Worm (Caenorhabditis elegans) whole organism, L3 larva: ENCODE data around the gene nhr-138.
"Not testable (repeated sequence)": the region's sequence is repeated elsewhere in the genome, so short reads cannot be mapped to it uniquely, and the experiment has no call there.

Source experiments
- R02D3.7 ChIP-seq: fragments of 150-350 bp; optimal IDR thresholded peaks from 2 replicates; lab custom pipeline; 2014; ENCODE audit warnings: missing biosample characterization, missing genetic modification characterization
- ZK546.5 ChIP-seq: sonication (generic microtip); optimal IDR thresholded peaks from 2 replicates; lab custom pipeline; 2017; ENCODE audit warnings: missing biosample characterization, missing genetic modification characterization
- aly-2 ChIP-seq: fragments of 150-350 bp; optimal IDR thresholded peaks from 2 replicates; lab custom pipeline; 2014; ENCODE audit warnings: missing biosample characterization, missing genetic modification characterization
- egl-27 ChIP-seq: sonication (generic microtip); optimal IDR thresholded peaks from 4 replicates; lab custom pipeline; 2017; ENCODE audit warnings: missing biosample characterization, missing genetic modification reagents, missing genetic modification characterization
- egl-5 ChIP-seq: fragments of 150-350 bp; optimal IDR thresholded peaks from 2 replicates; lab custom pipeline; 2017; ENCODE audit warnings: missing biosample characterization, missing genetic modification reagents, missing genetic modification characterization, inconsistent platforms
- elt-1 ChIP-seq: fragments of 150-350 bp; optimal IDR thresholded peaks from 2 replicates; lab custom pipeline; 2014; ENCODE audit warnings: missing biosample characterization, missing genetic modification characterization
- elt-2 ChIP-seq: sonication (generic microtip); optimal IDR thresholded peaks from 2 replicates; lab custom pipeline; 2016; ENCODE audit warnings: missing genetic modification reagents, mild to moderate bottlenecking, missing genetic modification characterization, missing compliant biosample characterization
- elt-3 ChIP-seq, 3 experiments: fragments of 150-350 bp in 1 of 3; sonication (generic microtip) in 2 of 3; optimal IDR thresholded peaks; 2 replicates in 2 of 3; 4 replicates in 1 of 3; lab custom pipeline; 2014 to 2017; ENCODE audit warnings: missing biosample characterization in 3 of 3, missing genetic modification characterization in 3 of 3
- eor-1 ChIP-seq, 2 experiments: fragments of 150-350 bp; optimal IDR thresholded peaks; 2 replicates each; lab custom pipeline; 2014 to 2018; ENCODE audit warnings: missing biosample characterization in 2 of 2, missing genetic modification characterization in 2 of 2
- fos-1 ChIP-seq: fragments of 150-350 bp; optimal IDR thresholded peaks from 2 replicates; lab custom pipeline; 2014; ENCODE audit warnings: missing biosample characterization, missing genetic modification characterization
- lin-15B ChIP-seq: fragments of 150-350 bp; optimal IDR thresholded peaks from 2 replicates; lab custom pipeline; 2014; ENCODE audit warnings: missing biosample characterization, missing genetic modification characterization
- lin-39 ChIP-seq: fragments of 150-350 bp; optimal IDR thresholded peaks from 2 replicates; lab custom pipeline; 2018; ENCODE audit warnings: missing biosample characterization, missing genetic modification reagents, missing genetic modification characterization
- nfya-1 ChIP-seq: sonication (generic microtip); optimal IDR thresholded peaks from 2 replicates; lab custom pipeline; 2017; ENCODE audit warnings: missing genetic modification characterization, mild to moderate bottlenecking, missing compliant biosample characterization, antibody characterized with exemption, moderate library complexity; ENCODE audit not compliant: insufficient read depth
- nhr-12 ChIP-seq: fragments of 150-350 bp; optimal IDR thresholded peaks from 2 replicates; lab custom pipeline; 2014; ENCODE audit warnings: missing biosample characterization, missing genetic modification characterization
- nhr-23 ChIP-seq: fragments of 150-350 bp; optimal IDR thresholded peaks from 2 replicates; lab custom pipeline; 2014; ENCODE audit warnings: missing biosample characterization, missing genetic modification reagents, missing genetic modification characterization
- nhr-25 ChIP-seq: sonication (generic microtip); optimal IDR thresholded peaks from 2 replicates; lab custom pipeline; 2017; ENCODE audit warnings: missing biosample characterization, missing genetic modification characterization
- nhr-67 ChIP-seq: fragments of 150-350 bp; optimal IDR thresholded peaks from 2 replicates; lab custom pipeline; 2014; ENCODE audit warnings: missing biosample characterization, missing genetic modification characterization
- nhr-77 ChIP-seq: fragments of 150-350 bp; optimal IDR thresholded peaks from 2 replicates; lab custom pipeline; 2014; ENCODE audit warnings: missing biosample characterization, missing genetic modification characterization
- pha-4 ChIP-seq: fragments of 150-350 bp; optimal IDR thresholded peaks from 2 replicates; lab custom pipeline; 2014; ENCODE audit warnings: missing biosample characterization, missing genetic modification reagents, missing genetic modification characterization
- tbx-2 ChIP-seq: sonication (generic microtip); optimal IDR thresholded peaks from 2 replicates; lab custom pipeline; 2016; ENCODE audit warnings: mild to moderate bottlenecking, missing genetic modification characterization, missing compliant biosample characterization
- unc-62 ChIP-seq: fragments of 150-350 bp; sonication (generic microtip); optimal IDR thresholded peaks from 4 replicates; lab custom pipeline; 2014; ENCODE audit warnings: missing biosample characterization, missing genetic modification reagents, missing genetic modification characterization
- ztf-4 ChIP-seq: fragments of 150-350 bp; optimal IDR thresholded peaks from 2 replicates; lab custom pipeline; 2014; ENCODE audit warnings: missing biosample characterization, missing genetic modification characterization

nhr-138 gene

ce11 chrIV:9767054-9767453, 42.0 kb downstream of the nhr-138 start, which contains the start of gene msp-79:
Gene msp-79 (minus strand): TSS chrIV:9767154.
- TF ChIP-seq nhr-67 (tag; lab: Kevin White, UChicago); nhr-23 (tag; lab: Kevin White, UChicago); unc-62 (GFP tag; lab: Kevin White, UChicago): not testable (repeated sequence)

- not testable (repeated sequence) for TF ChIP-seq nhr-25 (tag; lab: Kevin White, UChicago); elt-3 (tag; optimal IDR thresholded peaks at IDR 0.05; lab: Kevin White, UChicago); aly-2 (tag; lab: Kevin White, UChicago)
Measured at ce11 chrIV:9769746-9770145, 44.7 kb downstream of the nhr-138 start, which contains the start of gene msp-78. Gene msp-78 (plus strand): TSS chrIV:9770046.

- TF ChIP-seq eor-1 (tag; optimal IDR thresholded peaks at IDR 0.05; lab: Kevin White, UChicago): no peak
- no peak for TF ChIP-seq elt-3 (tag; optimal IDR thresholded peaks at IDR 0.05; lab: Kevin White, UChicago)
- TF ChIP-seq R02D3.7 (tag; lab: Kevin White, UChicago): no peak
- TF ChIP-seq nhr-25 (tag; lab: Kevin White, UChicago): no peak
- TF ChIP-seq nhr-12 (tag; lab: Kevin White, UChicago): no peak
- TF ChIP-seq, all 47 proteins: peak for 0
Measured at ce11 chrIV:9770798-9771197, 45.7 kb downstream of the nhr-138 start.

DNA sequence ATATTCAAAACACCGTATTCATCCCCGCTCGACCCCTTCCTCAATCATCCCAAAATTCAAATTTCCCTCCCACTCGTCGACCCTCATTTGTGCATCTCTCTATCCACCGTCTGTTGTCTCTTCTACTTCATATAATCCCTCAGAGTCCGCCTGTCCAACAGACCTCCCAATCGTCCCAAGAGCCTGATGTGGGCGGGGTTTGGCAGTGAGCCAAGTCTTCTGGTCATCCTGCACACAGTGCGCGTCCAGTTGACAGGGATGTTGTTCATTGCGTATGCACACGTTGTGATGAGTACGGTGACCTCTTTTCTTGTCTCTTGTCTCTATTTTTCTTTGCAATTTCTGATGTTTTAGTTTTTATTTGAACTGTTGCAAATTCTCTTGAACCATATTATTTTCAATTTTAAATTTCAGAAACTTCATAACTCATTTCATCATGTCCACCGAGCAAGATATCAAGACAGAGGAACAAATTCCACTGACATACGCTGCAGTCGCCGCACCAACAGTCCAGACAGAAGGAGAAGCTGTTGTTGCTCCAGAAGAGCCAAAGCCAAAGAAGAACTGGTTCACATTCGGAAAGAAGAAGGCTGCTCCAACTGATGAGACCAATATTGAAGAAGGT, 47.2 kb downstream of the nhr-138 start, which contains the start of gene cav-1:
TSS of gene cav-1 (plus strand) at position 415 of the 625 bp plus-strand sequence.
- TF ChIP-seq nhr-23 (tag; lab: Kevin White, UChicago): no peak
- no peak for TF ChIP-seq eor-1 (tag; optimal IDR thresholded peaks at IDR 0.05; lab: Kevin White, UChicago)
- TF ChIP-seq nhr-12 (tag; lab: Kevin White, UChicago): no peak

- TF ChIP-seq ZK546.5 (tag; lab: Kevin White, UChicago): no peak
- no peak for TF ChIP-seq fos-1 (tag; lab: Kevin White, UChicago)
Measured at ce11 chrIV:9773441-9773840, 48.4 kb downstream of the nhr-138 start.

ce11 chrIV:9777535-9777934, 52.5 kb downstream of the nhr-138 start, which contains the start of gene sna-2:
Gene sna-2 (minus strand): TSS chrIV:9777634.
- TF ChIP-seq egl-5 (tag; lab: Kevin White, UChicago) (peak; percentile 85), lin-15B (tag; lab: Kevin White, UChicago) (peak; percentile 34), nhr-77 (tag; lab: Kevin White, UChicago) (no peak), lin-39 (tag; lab: Kevin White, UChicago) (peak; percentile 36), nhr-25 (tag; lab: Kevin White, UChicago) (peak; percentile 49), nhr-67 (tag; lab: Kevin White, UChicago) (no peak), nfya-1 (tag; lab: Kevin White, UChicago) (peak; percentile 56), egl-27 (no peak)
- TF ChIP-seq, all 47 proteins: peak for 5

DNA sequence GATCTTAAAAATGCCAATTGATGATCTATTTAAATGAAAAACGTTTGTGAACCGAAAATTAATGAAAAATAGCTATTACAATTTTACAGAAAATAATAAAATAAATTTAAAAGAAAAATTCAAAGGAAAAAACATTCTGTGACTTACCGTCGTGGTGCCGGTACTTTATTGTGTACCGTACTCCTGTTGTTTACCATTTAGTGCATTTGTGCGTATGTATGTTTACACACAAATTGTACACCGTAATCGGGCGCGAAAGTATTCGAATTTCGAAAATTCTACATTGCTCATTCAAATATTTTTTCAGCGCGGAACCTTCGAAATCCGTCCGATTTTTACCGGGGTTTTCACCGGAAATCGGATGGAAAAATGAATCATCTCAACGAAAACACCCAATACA, 53.0 kb downstream of the nhr-138 start, which contains the start of gene T13F2.6:
TSS of gene T13F2.6 (plus strand) at position 306 of the 400 bp plus-strand sequence.
- no peak for TF ChIP-seq eor-1 (tag; optimal IDR thresholded peaks at IDR 0.05; lab: Kevin White, UChicago)
- no peak for TF ChIP-seq elt-2 (tag; lab: Kevin White, UChicago)
- TF ChIP-seq nhr-77 (tag; lab: Kevin White, UChicago): no peak
- TF ChIP-seq pha-4 (tag; lab: Kevin White, UChicago): no peak
- TF ChIP-seq ztf-4 (tag; lab: Kevin White, UChicago): no peak
- no peak for TF ChIP-seq fos-1 (tag; lab: Kevin White, UChicago)
- no peak for TF ChIP-seq nhr-67 (tag; lab: Kevin White, UChicago)
- TF ChIP-seq tbx-2 (tag; lab: Kevin White, UChicago): no peak
- no peak for TF ChIP-seq elt-1 (tag; lab: Kevin White, UChicago)
